Fruit fly (Drosophila melanogaster) whole organism, prepupa: Measurements from ENCODE around the gene Pfdn1.
A peak's percentile ranks its signal among the peaks of the same experiment; 100 is the strongest.

Experiments
- Blimp-1 ChIP-seq: fragments of 200-800 bp; sonication (Bioruptor generic); optimal IDR thresholded peaks from 3 replicates; lab custom pipeline; 2017; ENCODE audit warnings: missing biosample characterization, missing genetic modification characterization, mild to moderate bottlenecking, moderate library complexity, missing genetic modification reagents
- CG10631 ChIP-seq: fragments of 200-800 bp; sonication (Bioruptor generic); optimal IDR thresholded peaks from 2 replicates; lab custom pipeline; 2016; ENCODE audit warnings: missing biosample characterization, missing genetic modification characterization
- CG11294 ChIP-seq: fragments of 200-800 bp; sonication (Bioruptor generic); IDR thresholded peaks from 2 replicates; pipeline ENCODE4 v1.3.6; 2022; ENCODE audit warnings: missing biosample characterization, missing genetic modification characterization
- CG11762 ChIP-seq: fragments of 200-800 bp; sonication (Bioruptor generic); optimal IDR thresholded peaks from 3 replicates; lab custom pipeline; 2016; ENCODE audit warnings: missing biosample characterization, missing genetic modification characterization; ENCODE audit not compliant: insufficient read depth
- CG11902 ChIP-seq: fragments of 200-800 bp; sonication (Bioruptor generic); optimal IDR thresholded peaks from 3 replicates; lab custom pipeline; 2016; ENCODE audit warnings: missing biosample characterization, missing genetic modification characterization
- CG15336 ChIP-seq: fragments of 200-800 bp; sonication (Bioruptor generic); IDR thresholded peaks from 2 replicates; pipeline ENCODE4 v1.3.6; 2022; ENCODE audit warnings: missing biosample characterization, missing genetic modification characterization
- CG1621 ChIP-seq: fragments of 200-800 bp; sonication (Bioruptor generic); optimal IDR thresholded peaks from 3 replicates; lab custom pipeline; 2018; ENCODE audit warnings: missing biosample characterization, mild to moderate bottlenecking, missing genetic modification characterization
- CG31627 ChIP-seq: fragments of 200-800 bp; sonication (Bioruptor generic); optimal IDR thresholded peaks from 3 replicates; lab custom pipeline; 2016; ENCODE audit warnings: missing biosample characterization, missing genetic modification characterization
- CG32006 ChIP-seq: fragments of 200-800 bp; sonication (Bioruptor generic); optimal IDR thresholded peaks from 3 replicates; lab custom pipeline; 2017; ENCODE audit warnings: missing biosample characterization, mild to moderate bottlenecking, missing genetic modification characterization
- CG34406 ChIP-seq: fragments of 200-800 bp; sonication (Bioruptor generic); optimal IDR thresholded peaks from 3 replicates; lab custom pipeline; 2016; ENCODE audit warnings: missing biosample characterization, missing genetic modification characterization
- CG6163 ChIP-seq: fragments of 200-800 bp; sonication (Bioruptor generic); IDR thresholded peaks from 3 replicates; pipeline ENCODE4 v1.3.6; 2022; ENCODE audit warnings: missing biosample characterization, missing genetic modification characterization
- CG6276 ChIP-seq: fragments of 200-800 bp; sonication (Bioruptor generic); optimal IDR thresholded peaks from 2 replicates; lab custom pipeline; 2017; ENCODE audit warnings: missing biosample characterization, mild to moderate bottlenecking, missing genetic modification characterization
- CG6808 ChIP-seq: fragments of 200-800 bp; sonication (Bioruptor generic); optimal IDR thresholded peaks from 3 replicates; lab custom pipeline; 2017; ENCODE audit warnings: missing biosample characterization, missing genetic modification characterization, mild to moderate bottlenecking, moderate library complexity, missing genetic modification reagents
- CG6854 ChIP-seq: fragments of 200-800 bp; sonication (Bioruptor generic); optimal IDR thresholded peaks from 2 replicates; lab custom pipeline; 2017; ENCODE audit warnings: missing biosample characterization, mild to moderate bottlenecking, missing genetic modification characterization
- CG7368 ChIP-seq: fragments of 200-800 bp; sonication (Bioruptor generic); optimal IDR thresholded peaks from 3 replicates; lab custom pipeline; 2016; ENCODE audit warnings: missing biosample characterization, missing genetic modification characterization
- CG8119 ChIP-seq: fragments of 200-800 bp; sonication (Bioruptor generic); IDR thresholded peaks from 3 replicates; pipeline ENCODE4 v1.3.6; 2022; ENCODE audit warnings: missing biosample characterization, missing genetic modification characterization
- CG8319 ChIP-seq: fragments of 200-800 bp; sonication (Bioruptor generic); optimal IDR thresholded peaks from 3 replicates; lab custom pipeline; 2016; ENCODE audit warnings: missing biosample characterization, missing genetic modification characterization
- CG9139 ChIP-seq: fragments of 200-800 bp; sonication (Bioruptor generic); optimal IDR thresholded peaks from 3 replicates; lab custom pipeline; 2017; ENCODE audit warnings: missing biosample characterization, mild to moderate bottlenecking, missing genetic modification characterization
- Eip75B ChIP-seq: fragments of 200-800 bp; sonication (Bioruptor generic); optimal IDR thresholded peaks from 3 replicates; lab custom pipeline; 2016; ENCODE audit warnings: missing biosample characterization, missing genetic modification characterization
- Eip78C ChIP-seq: fragments of 200-800 bp; sonication (Bioruptor generic); peaks from one replicate; lab custom pipeline; 2016; ENCODE audit warnings: missing biosample characterization, missing genetic modification characterization
- Eip93F ChIP-seq: fragments of 200-800 bp; sonication (Bioruptor generic); optimal IDR thresholded peaks from 2 replicates; lab custom pipeline; 2016; ENCODE audit warnings: missing biosample characterization, mild to moderate bottlenecking, missing genetic modification characterization
- Ets96B ChIP-seq: fragments of 200-800 bp; optimal IDR thresholded peaks from 2 replicates; lab custom pipeline; 2019; ENCODE audit warnings: missing biosample characterization, mild to moderate bottlenecking, missing genetic modification characterization, moderate library complexity
- Hr39 ChIP-seq: fragments of 200-800 bp; sonication (Bioruptor generic); optimal IDR thresholded peaks from 2 replicates; lab custom pipeline; 2016; ENCODE audit warnings: missing biosample characterization, missing genetic modification characterization
- Hr4 ChIP-seq: fragments of 200-800 bp; sonication (Bioruptor generic); optimal IDR thresholded peaks from 3 replicates; lab custom pipeline; 2016; ENCODE audit warnings: missing biosample characterization, missing genetic modification characterization
- Lpt ChIP-seq: fragments of 200-800 bp; sonication (Bioruptor generic); optimal IDR thresholded peaks from 3 replicates; lab custom pipeline; 2016; ENCODE audit warnings: missing biosample characterization, missing genetic modification characterization
- Met ChIP-seq: fragments of 200-800 bp; sonication (Bioruptor generic); optimal IDR thresholded peaks from 3 replicates; lab custom pipeline; 2016; ENCODE audit warnings: missing biosample characterization, missing genetic modification characterization
- Smox ChIP-seq: fragments of 200-800 bp; sonication (Bioruptor generic); optimal IDR thresholded peaks from 3 replicates; lab custom pipeline; 2016; ENCODE audit warnings: missing biosample characterization, missing genetic modification characterization
- Sox102F ChIP-seq: fragments of 200-800 bp; sonication (Bioruptor generic); optimal IDR thresholded peaks from 2 replicates; lab custom pipeline; 2016; ENCODE audit warnings: missing biosample characterization, mild to moderate bottlenecking, missing genetic modification characterization
- Sox14 ChIP-seq: fragments of 200-800 bp; sonication (Bioruptor generic); optimal IDR thresholded peaks from 3 replicates; lab custom pipeline; 2016; ENCODE audit warnings: missing biosample characterization, missing genetic modification characterization
- Sox15 ChIP-seq: fragments of 200-800 bp; sonication (Bioruptor generic); optimal IDR thresholded peaks from 3 replicates; lab custom pipeline; 2016; ENCODE audit warnings: missing biosample characterization, missing genetic modification characterization
- achi ChIP-seq: fragments of 200-800 bp; sonication (Bioruptor generic); optimal IDR thresholded peaks from 3 replicates; lab custom pipeline; 2016; ENCODE audit warnings: missing biosample characterization, missing genetic modification characterization
- cyc ChIP-seq: fragments of 200-800 bp; sonication (Bioruptor generic); optimal IDR thresholded peaks from 3 replicates; lab custom pipeline; 2016; ENCODE audit warnings: missing biosample characterization, missing genetic modification characterization
- dac ChIP-seq: fragments of 200-800 bp; sonication (Bioruptor generic); optimal IDR thresholded peaks from 2 replicates; lab custom pipeline; 2017; ENCODE audit warnings: missing biosample characterization, mild to moderate bottlenecking, missing genetic modification characterization
- dsx ChIP-seq: fragments of 200-800 bp; optimal IDR thresholded peaks from 3 replicates; lab custom pipeline; 2019; ENCODE audit warnings: missing biosample characterization, mild to moderate bottlenecking, missing genetic modification characterization, moderate library complexity; ENCODE audit not compliant: poor library complexity, severe bottlenecking
- eg ChIP-seq: fragments of 200-800 bp; sonication (Bioruptor generic); IDR thresholded peaks from 3 replicates; pipeline ENCODE4 v1.3.6; 2022; ENCODE audit warnings: missing biosample characterization, missing genetic modification characterization
- esn ChIP-seq: fragments of 200-800 bp; sonication (Bioruptor generic); optimal IDR thresholded peaks from 2 replicates; lab custom pipeline; 2016; ENCODE audit warnings: missing biosample characterization, mild to moderate bottlenecking, missing genetic modification characterization, moderate library complexity
- fd59A ChIP-seq: fragments of 200-800 bp; sonication (Bioruptor generic); optimal IDR thresholded peaks from 2 replicates; lab custom pipeline; 2017; ENCODE audit warnings: missing biosample characterization, mild to moderate bottlenecking, missing genetic modification characterization, missing genetic modification reagents
- fd85E ChIP-seq: fragments of 200-800 bp; sonication (Bioruptor generic); optimal IDR thresholded peaks from 3 replicates; lab custom pipeline; 2016; ENCODE audit warnings: missing biosample characterization, missing genetic modification characterization
- fkh ChIP-seq: fragments of 200-800 bp; sonication (Bioruptor generic); optimal IDR thresholded peaks from 3 replicates; lab custom pipeline; 2017; ENCODE audit warnings: missing biosample characterization, mild to moderate bottlenecking, missing genetic modification characterization, moderate library complexity
- lz ChIP-seq: fragments of 200-800 bp; sonication (Bioruptor generic); optimal IDR thresholded peaks from 3 replicates; lab custom pipeline; 2016; ENCODE audit warnings: missing biosample characterization, missing genetic modification characterization
- net ChIP-seq: fragments of 200-800 bp; sonication (Bioruptor generic); optimal IDR thresholded peaks from 3 replicates; lab custom pipeline; 2016; ENCODE audit warnings: missing biosample characterization, missing genetic modification characterization
- pdm3 ChIP-seq: fragments of 200-800 bp; sonication (Bioruptor generic); optimal IDR thresholded peaks from 3 replicates; lab custom pipeline; 2016; ENCODE audit warnings: missing biosample characterization, missing genetic modification characterization
- salr ChIP-seq, 2 experiments: fragments of 200-800 bp; sonication (Bioruptor generic); optimal IDR thresholded peaks; 3 replicates each; lab custom pipeline; 2016 to 2018; ENCODE audit warnings: missing biosample characterization in 2 of 2, missing genetic modification characterization in 2 of 2, mild to moderate bottlenecking in 1 of 2
- spab ChIP-seq: fragments of 200-800 bp; sonication (Bioruptor generic); optimal IDR thresholded peaks from 2 replicates; lab custom pipeline; 2017; ENCODE audit warnings: missing biosample characterization, mild to moderate bottlenecking, missing genetic modification characterization, missing genetic modification reagents
- svp ChIP-seq: fragments of 200-800 bp; sonication (Bioruptor generic); peaks from one replicate; lab custom pipeline; 2016; ENCODE audit warnings: missing biosample characterization, missing genetic modification characterization
- vri ChIP-seq: fragments of 200-800 bp; sonication (Bioruptor generic); optimal IDR thresholded peaks from 3 replicates; lab custom pipeline; 2016; ENCODE audit warnings: missing biosample characterization, mild to moderate bottlenecking, missing genetic modification characterization

Gene Pfdn1

DNA sequence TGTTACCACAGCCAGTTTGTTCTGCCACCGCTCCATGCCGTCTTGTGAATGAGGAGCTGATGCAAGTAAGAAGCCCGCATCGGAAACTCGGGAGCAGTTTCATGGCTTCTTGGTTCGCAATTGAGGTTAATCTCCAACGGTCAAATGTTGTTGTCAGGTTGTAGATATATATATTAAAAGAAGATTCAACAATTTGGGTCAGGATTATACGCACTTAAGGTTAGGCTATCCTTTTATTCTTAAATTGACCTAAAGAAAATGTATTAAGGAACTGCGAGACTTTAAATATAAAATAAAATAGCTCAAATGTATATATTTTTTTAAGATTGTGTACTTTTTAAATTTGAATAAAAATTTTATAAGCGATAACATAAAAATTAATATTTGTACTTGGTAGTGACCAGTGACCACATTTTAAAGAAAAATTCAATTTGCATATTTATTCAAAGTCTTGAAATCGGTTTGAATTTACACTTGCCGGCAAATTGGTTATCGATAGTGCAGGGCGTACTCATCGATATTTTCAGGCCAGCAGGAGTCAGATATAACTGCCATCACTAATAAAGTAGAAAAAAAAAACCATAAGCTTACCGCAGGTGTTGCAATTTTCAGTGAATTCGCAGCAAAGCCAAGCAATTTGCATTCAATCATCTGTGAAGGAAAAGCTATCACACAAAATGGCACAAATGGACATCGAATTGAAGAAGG is at the start of gene Pfdn1, which contains the start of gene CG9150:
Gene Pfdn1 (plus strand): TSS at position 536 of the 708 bp plus-strand sequence.
Gene CG9150 (minus strand): TSS at position 51 of the 708 bp plus-strand sequence.
- TF ChIP-seq Eip78C (GFP tag; lab: Kevin White, UChicago) (peak; percentile 61), CG31627 (GFP tag; lab: Kevin White, UChicago) (no peak), esn (peak; percentile 9)

dm6 chr2L:6019352-6020131 is 49.3 kb upstream of the Pfdn1 start, which contains the start of gene H2.0:
Gene H2.0, minus strand, starts transcription at chr2L:6019402.
- TF ChIP-seq CG10631 (peak; percentile 71), Hr39 (peak; percentile 68), Eip78C (GFP tag; lab: Kevin White, UChicago) (peak; percentile 93), Hr4 (GFP tag; lab: Kevin White, UChicago) (peak; percentile 50), lz (GFP tag; lab: Kevin White, UChicago) (peak; percentile 75), spab (GFP tag; lab: Kevin White, UChicago) (peak; percentile 63), Eip75B (GFP tag; lab: Kevin White, UChicago) (peak; percentile 51), CG9139 (GFP tag; lab: Kevin White, UChicago) (peak; percentile 44), net (peak; percentile 58), Met (GFP tag; lab: Kevin White, UChicago) (peak; percentile 68), Eip93F (no peak), Sox102F (GFP tag; lab: Kevin White, UChicago) (peak; percentile 55), CG6163 (peak; percentile 51; the same call in 1 of the 3 replicates), fd85E (no peak), fd59A (GFP tag; lab: Kevin White, UChicago) (peak; percentile 64), Sox15 (GFP tag; lab: Kevin White, UChicago) (peak; percentile 26), pdm3 (GFP tag; lab: Kevin White, UChicago) (peak; percentile 53), CG11902 (GFP tag; lab: Kevin White, UChicago) (peak; percentile 50), fkh (GFP tag; lab: Kevin White, UChicago) (peak; percentile 76), CG6276 (GFP tag; lab: Kevin White, UChicago) (peak; percentile 59), CG7368 (GFP tag; lab: Kevin White, UChicago) (peak; percentile 3), CG31627 (GFP tag; lab: Kevin White, UChicago) (peak; percentile 59), CG32006 (peak; percentile 81), CG8119 (GFP tag; lab: Robert Waterston, UW) (peak; percentile 71), Sox14 (GFP tag; lab: Kevin White, UChicago) (peak; percentile 75), CG34406 (GFP tag; lab: Kevin White, UChicago) (peak; percentile 58), CG8319 (GFP tag; lab: Kevin White, UChicago) (peak; percentile 28), Ets96B (tag; lab: Kevin White, UChicago) (peak; percentile 70), dac (GFP tag; lab: Kevin White, UChicago) (peak; percentile 42), CG11294 (GFP tag; lab: Robert Waterston, UW) (no peak), dsx (no peak), CG1621 (peak; percentile 25), CG6808 (GFP tag; lab: Kevin White, UChicago) (peak; percentile 59), esn (peak; percentile 79), svp (GFP tag; lab: Kevin White, UChicago) (peak; percentile 91), CG6854 (GFP tag; lab: Kevin White, UChicago) (no peak), eg (GFP tag; lab: Robert Waterston, UW) (0 out of 3 replicates have a peak, but pooled peaks have one; percentile 8), Lpt (GFP tag; lab: Kevin White, UChicago) (peak; percentile 49), Blimp-1 (GFP tag; lab: Kevin White, UChicago) (peak; percentile 32), Smox (GFP tag; lab: Kevin White, UChicago) (peak; percentile 69), achi (GFP tag; lab: Kevin White, UChicago) (peak; percentile 73), CG15336 (peak; percentile 68), salr (GFP tag; optimal IDR thresholded peaks at IDR 0.05; lab: Kevin White, UChicago) (peak in 1 of 2 experiments; percentile 64), cyc (peak; percentile 64), vri (peak; percentile 51), CG11762 (GFP tag; lab: Kevin White, UChicago) (peak; percentile 37)
